Fruit fly (Drosophila melanogaster) whole organism, adult: Measurements from ENCODE around the gene Bx.
A peak's percentile ranks its signal among the peaks of the same experiment; 100 is the strongest.

Experiments
- CG11617 ChIP-seq: fragments of 200-800 bp; sonication (Bioruptor generic); optimal IDR thresholded peaks from 2 replicates; lab custom pipeline; 2017; ENCODE audit warnings: mild to moderate bottlenecking, missing biosample characterization, missing genetic modification reagents, missing genetic modification characterization
- CG12768 ChIP-seq: fragments of 200-800 bp; sonication (Bioruptor generic); optimal IDR thresholded peaks from 2 replicates; lab custom pipeline; 2017; ENCODE audit warnings: missing biosample characterization, missing genetic modification characterization, mild to moderate bottlenecking, moderate library complexity, missing genetic modification reagents
- CG14711 ChIP-seq: fragments of 200-800 bp; sonication (Bioruptor generic); optimal IDR thresholded peaks from 2 replicates; lab custom pipeline; 2018; ENCODE audit warnings: missing biosample characterization, mild to moderate bottlenecking, missing genetic modification characterization, moderate library complexity
- CG1620 ChIP-seq: fragments of 200-800 bp; sonication (Bioruptor generic); optimal IDR thresholded peaks from 2 replicates; lab custom pipeline; 2016; ENCODE audit warnings: missing biosample characterization, missing genetic modification characterization
- CG33017 ChIP-seq: fragments of 200-800 bp; sonication (Bioruptor generic); optimal IDR thresholded peaks from 2 replicates; lab custom pipeline; 2018; ENCODE audit warnings: missing biosample characterization, mild to moderate bottlenecking, missing genetic modification characterization, moderate library complexity
- CG5204 ChIP-seq: fragments of 200-800 bp; sonication (Bioruptor generic); optimal IDR thresholded peaks from 2 replicates; lab custom pipeline; 2016; ENCODE audit warnings: missing biosample characterization, missing genetic modification characterization
- CG7045 ChIP-seq: fragments of 200-800 bp; sonication (Bioruptor generic); optimal IDR thresholded peaks from 2 replicates; lab custom pipeline; 2017; ENCODE audit warnings: missing biosample characterization, mild to moderate bottlenecking, missing genetic modification characterization
- CG7101 ChIP-seq: fragments of 200-800 bp; sonication (Bioruptor generic); optimal IDR thresholded peaks from 2 replicates; lab custom pipeline; 2018; ENCODE audit warnings: missing biosample characterization, mild to moderate bottlenecking, missing genetic modification characterization, moderate library complexity
- Clk ChIP-seq: fragments of 200-800 bp; sonication (Bioruptor generic); optimal IDR thresholded peaks from 2 replicates; lab custom pipeline; 2017; ENCODE audit warnings: missing biosample characterization, missing genetic modification characterization
- Crg-1 ChIP-seq: fragments of 200-800 bp; sonication (Bioruptor generic); optimal IDR thresholded peaks from 2 replicates; lab custom pipeline; 2016; ENCODE audit warnings: missing biosample characterization, missing genetic modification characterization
- Hr96 ChIP-seq: fragments of 200-800 bp; sonication (Bioruptor generic); optimal IDR thresholded peaks from 2 replicates; lab custom pipeline; 2016; ENCODE audit warnings: missing biosample characterization, missing genetic modification characterization
- Mnt ChIP-seq: fragments of 200-800 bp; sonication (Bioruptor generic); optimal IDR thresholded peaks from 2 replicates; lab custom pipeline; 2016; ENCODE audit warnings: missing biosample characterization, mild to moderate bottlenecking, missing genetic modification characterization
- bab1 ChIP-seq: fragments of 200-800 bp; sonication (Bioruptor generic); optimal IDR thresholded peaks from 3 replicates; lab custom pipeline; 2019; ENCODE audit warnings: missing biosample characterization, mild to moderate bottlenecking, missing genetic modification characterization, moderate library complexity
- cic ChIP-seq: fragments of 200-800 bp; sonication (Bioruptor generic); optimal IDR thresholded peaks from 2 replicates; lab custom pipeline; 2017; ENCODE audit warnings: missing biosample characterization, mild to moderate bottlenecking, missing genetic modification characterization, moderate library complexity
- cnc ChIP-seq, 2 experiments: fragments of >200 bp; optimal IDR thresholded peaks; 2 replicates each; lab custom pipeline; 2017
- kay ChIP-seq: fragments of 200-800 bp; sonication (Bioruptor generic); peaks from one replicate; lab custom pipeline; 2016; ENCODE audit warnings: missing biosample characterization, missing genetic modification characterization, borderline replicate concordance
- ovo ChIP-seq: fragments of 200-800 bp; sonication (Bioruptor generic); optimal IDR thresholded peaks from 2 replicates; lab custom pipeline; 2016; ENCODE audit warnings: missing biosample characterization, missing genetic modification characterization
- pad ChIP-seq: fragments of 200-800 bp; sonication (Bioruptor generic); optimal IDR thresholded peaks from 3 replicates; lab custom pipeline; 2017; ENCODE audit warnings: missing biosample characterization, missing genetic modification characterization, mild to moderate bottlenecking, moderate library complexity, missing genetic modification reagents
- tj ChIP-seq: fragments of 200-800 bp; sonication (Bioruptor generic); optimal IDR thresholded peaks from 3 replicates; lab custom pipeline; 2017; ENCODE audit warnings: missing biosample characterization, mild to moderate bottlenecking, missing genetic modification characterization, moderate library complexity
- toe ChIP-seq: fragments of 200-800 bp; sonication (Bioruptor generic); optimal IDR thresholded peaks from 2 replicates; lab custom pipeline; 2016; ENCODE audit warnings: missing biosample characterization, missing genetic modification characterization

Gene Bx

DNA sequence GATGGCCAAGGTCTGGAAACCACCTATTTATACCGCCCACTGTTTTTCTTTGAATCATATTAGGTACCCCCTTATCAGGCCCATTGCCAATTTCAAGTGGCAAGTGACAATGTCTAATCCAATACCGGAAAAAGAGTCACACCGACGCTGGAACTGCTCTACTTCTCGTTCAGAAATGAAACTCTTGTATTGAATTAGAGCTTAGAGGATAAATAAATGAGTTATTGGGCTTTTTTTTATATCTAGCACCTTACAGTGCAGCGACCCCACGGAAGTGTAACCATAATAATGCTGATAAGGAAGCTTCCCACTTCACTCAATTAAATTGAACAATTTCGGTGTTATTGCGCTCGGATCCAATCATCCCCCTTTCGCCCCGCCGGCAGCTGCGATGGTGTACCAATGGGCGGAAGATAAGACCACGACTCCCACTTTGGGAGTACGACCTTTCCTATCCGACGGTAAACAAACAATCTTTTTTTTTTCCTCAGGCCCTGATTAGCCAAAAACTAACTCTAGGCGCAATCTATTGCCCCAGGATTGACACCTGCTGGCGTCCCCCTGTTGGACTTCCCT is 21.0 kb upstream of the Bx start, which contains the start of gene CG15043:
TSS of gene CG15043 (minus strand) at position 4 of the 576 bp plus-strand sequence.
- no peak for TF ChIP-seq Mnt
- peak; percentile 58 for TF ChIP-seq CG7101 (tag; lab: Kevin White, UChicago)
- no peak for TF ChIP-seq Hr96 (GFP tag; lab: Kevin White, UChicago)
- TF ChIP-seq pad, result peak; percentile 28
- no peak for TF ChIP-seq CG7045 (GFP tag; lab: Kevin White, UChicago)
- no peak for TF ChIP-seq CG1620
- TF ChIP-seq Clk (GFP tag; lab: Kevin White, UChicago), result no peak
- TF ChIP-seq bab1 (GFP tag; lab: Kevin White, UChicago), result no peak
- TF ChIP-seq CG11617 (GFP tag; lab: Kevin White, UChicago), result no peak
- peak; percentile 48 for TF ChIP-seq CG14711 (tag; lab: Kevin White, UChicago)
- no peak for TF ChIP-seq ovo (GFP tag; lab: Kevin White, UChicago)

- TF ChIP-seq Mnt, result peak; percentile 25
- no peak for TF ChIP-seq CG1620
- TF ChIP-seq tj (GFP tag; lab: Kevin White, UChicago), result peak; percentile 83
- TF ChIP-seq CG14711 (tag; lab: Kevin White, UChicago), result no peak
- TF ChIP-seq bab1 (GFP tag; lab: Kevin White, UChicago), result peak; percentile 6
Measured at dm6 chrX:18499679-18500187, 15.5 kb upstream of the Bx start, which contains the start of the genes Pgant7 and Xrcc2. Gene Pgant7 (minus strand): TSS chrX:18499986. Gene Xrcc2 (plus strand): TSS chrX:18500127.

DNA sequence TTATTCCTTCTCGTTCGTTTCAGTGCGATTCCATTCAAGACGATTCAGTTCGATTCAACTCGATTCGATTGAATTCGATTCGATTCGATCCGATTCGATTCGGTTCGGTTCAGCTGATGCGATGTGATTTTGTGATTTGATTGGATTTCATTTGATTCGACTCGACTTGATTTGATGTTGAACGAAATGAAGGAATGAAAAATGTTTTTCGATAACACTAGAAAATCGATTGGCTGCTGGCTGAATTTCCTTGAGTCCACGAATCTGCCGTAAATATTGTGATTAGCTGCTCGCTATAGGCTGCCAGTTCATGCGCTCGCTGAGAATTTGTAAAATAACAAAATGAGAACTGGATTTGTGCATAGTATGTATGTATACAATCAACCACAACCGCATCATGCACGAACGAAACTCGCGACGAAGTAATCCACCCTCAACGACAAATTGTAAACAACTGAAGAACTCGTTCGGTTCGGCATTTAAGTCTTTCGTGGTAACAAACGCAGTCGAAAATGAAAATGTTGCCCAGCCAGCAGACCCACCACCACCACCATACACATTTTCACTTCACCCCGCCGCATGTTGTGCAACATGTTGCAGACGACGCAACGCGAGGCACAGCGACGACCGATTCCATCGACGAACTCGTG is 10.2 kb upstream of the Bx start, which contains the start of gene Wnt5:
TSS of gene Wnt5 (minus strand) at position 458 of the 650 bp plus-strand sequence.
- TF ChIP-seq pad, result peak; percentile 62
- TF ChIP-seq CG5204 (GFP tag; lab: Kevin White, UChicago), result no peak
- no peak for TF ChIP-seq bab1 (GFP tag; lab: Kevin White, UChicago)
- no peak for TF ChIP-seq Crg-1

DNA sequence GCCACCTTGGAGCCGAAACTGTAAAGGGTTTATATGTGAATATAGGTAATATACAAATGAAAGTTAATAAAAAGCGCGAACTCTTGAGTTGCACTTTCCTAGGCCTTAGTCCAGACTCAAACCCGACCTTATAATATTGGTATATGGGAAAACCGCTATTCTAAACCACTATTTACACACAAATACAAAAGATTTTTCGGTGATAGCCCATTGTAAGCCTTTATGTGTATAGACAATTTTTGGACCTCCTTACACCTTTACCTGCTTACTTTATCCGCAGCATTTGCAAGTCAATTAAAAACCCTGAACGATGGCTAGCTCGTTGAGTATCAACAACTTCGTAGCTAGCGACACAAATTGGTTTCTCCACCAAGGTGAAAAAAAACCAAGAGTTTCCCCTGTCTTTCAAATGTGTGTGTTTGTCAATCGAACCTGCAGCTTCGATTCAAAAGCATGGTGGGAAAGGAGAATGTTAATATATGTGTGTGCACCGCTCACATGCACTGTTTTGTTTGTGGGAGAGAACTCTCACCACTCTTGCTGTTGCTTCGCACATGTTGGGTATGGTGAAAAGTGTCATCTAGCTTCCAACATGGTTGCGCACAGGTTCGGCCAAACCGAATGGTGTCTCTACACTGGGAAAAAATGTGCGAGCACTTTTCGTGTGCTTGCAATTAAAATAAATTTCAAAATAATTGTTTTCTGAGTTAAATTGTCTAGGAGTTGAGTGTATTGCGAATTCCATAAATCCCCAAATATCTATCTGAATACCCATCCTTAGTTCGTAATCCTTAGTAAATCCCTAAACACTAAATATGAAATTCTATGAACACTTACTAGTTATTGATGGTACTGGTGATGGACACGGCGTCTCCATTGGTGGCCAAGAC is 8.3 kb upstream of the Bx start:
- TF ChIP-seq CG11617 (GFP tag; lab: Kevin White, UChicago) (peak; percentile 31), CG7045 (GFP tag; lab: Kevin White, UChicago) (no peak), Mnt (no peak), tj (GFP tag; lab: Kevin White, UChicago) (peak; percentile 5), pad (peak; percentile 99), ovo (GFP tag; lab: Kevin White, UChicago) (no peak), Hr96 (GFP tag; lab: Kevin White, UChicago) (peak; percentile 20), CG14711 (tag; lab: Kevin White, UChicago) (peak; percentile 24)

DNA sequence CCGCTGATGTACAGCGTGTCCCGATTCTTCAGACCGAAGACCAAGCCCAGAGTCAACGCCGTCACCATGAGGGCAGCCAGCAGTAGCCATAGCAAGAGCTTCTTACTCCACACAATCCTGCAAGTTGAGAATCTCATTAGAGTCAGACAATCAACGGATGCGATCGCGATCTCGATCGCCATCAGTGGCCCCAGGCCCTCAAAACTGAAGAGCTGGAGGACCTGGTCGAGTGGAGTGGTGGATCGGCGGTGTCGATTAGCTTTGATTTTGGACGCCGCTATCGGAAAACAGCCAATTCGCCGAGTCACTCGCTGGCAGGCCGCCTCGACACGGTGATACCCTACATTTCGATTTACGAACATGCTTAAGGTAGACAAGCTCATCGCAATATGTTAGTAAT is 6.7 kb upstream of the Bx start:
- TF ChIP-seq CG11617 (GFP tag; lab: Kevin White, UChicago), result no peak
- no peak for TF ChIP-seq toe (GFP tag; lab: Kevin White, UChicago)
- no peak for TF ChIP-seq pad
- no peak for TF ChIP-seq CG14711 (tag; lab: Kevin White, UChicago)
- TF ChIP-seq CG5204 (GFP tag; lab: Kevin White, UChicago), result no peak

DNA sequence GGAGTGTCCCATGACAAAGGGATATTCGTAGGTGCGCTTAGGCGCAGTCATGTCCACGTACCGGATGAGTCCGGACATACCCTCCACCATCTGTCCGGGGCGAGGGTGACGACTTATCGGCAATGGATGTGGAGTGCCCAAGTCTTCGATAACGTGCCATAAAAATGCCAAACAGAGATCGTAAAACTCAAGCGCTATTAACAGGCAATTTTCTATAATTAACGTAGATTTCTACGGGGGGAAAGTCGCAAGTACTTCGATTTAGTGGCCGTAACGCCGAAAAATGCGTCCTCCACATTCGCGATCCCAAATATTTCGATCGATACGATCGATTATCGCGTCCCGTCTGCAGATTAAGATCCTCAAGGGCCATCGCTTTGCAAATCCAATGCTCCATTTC is 5.8 kb upstream of the Bx start:
- TF ChIP-seq tj (GFP tag; lab: Kevin White, UChicago) (no peak), pad (no peak), CG11617 (GFP tag; lab: Kevin White, UChicago) (no peak), CG33017 (tag; lab: Kevin White, UChicago) (no peak), CG1620 (no peak), cnc (optimal IDR thresholded peaks at IDR 0.05; lab: Kevin White, UChicago) (no peak), kay (GFP tag; lab: Kevin White, UChicago) (no peak), toe (GFP tag; lab: Kevin White, UChicago) (no peak), CG14711 (tag; lab: Kevin White, UChicago) (no peak), bab1 (GFP tag; lab: Kevin White, UChicago) (no peak), Clk (GFP tag; lab: Kevin White, UChicago) (no peak), Mnt (no peak), CG12768 (GFP tag; lab: Kevin White, UChicago) (no peak), ovo (GFP tag; lab: Kevin White, UChicago) (no peak)

DNA sequence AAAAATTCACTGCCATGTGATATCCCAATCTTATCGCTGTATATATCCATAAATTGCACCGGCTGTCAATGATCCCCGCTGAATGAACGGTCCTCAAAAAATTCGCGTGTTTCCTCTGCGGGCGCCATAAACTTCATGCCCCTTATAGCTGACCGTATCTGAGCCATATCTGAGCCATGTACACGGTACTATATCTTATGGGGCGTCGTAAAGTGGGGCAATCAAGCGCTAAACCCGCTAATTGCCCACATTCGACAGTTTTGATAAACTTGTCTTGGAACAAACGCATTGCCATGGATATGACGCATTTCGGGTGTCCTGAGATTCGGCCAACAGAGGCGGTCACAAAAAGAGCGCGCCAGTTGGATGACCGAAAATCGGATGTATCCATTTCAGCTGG is 4.3 kb upstream of the Bx start:
- TF ChIP-seq CG33017 (tag; lab: Kevin White, UChicago) (no peak), CG7101 (tag; lab: Kevin White, UChicago) (peak; percentile 33), cic (GFP tag; lab: Kevin White, UChicago) (no peak), Clk (GFP tag; lab: Kevin White, UChicago) (no peak), cnc (optimal IDR thresholded peaks at IDR 0.05; lab: Kevin White, UChicago) (no peak), CG7045 (GFP tag; lab: Kevin White, UChicago) (peak; percentile 3), Mnt (no peak), pad (no peak), CG11617 (GFP tag; lab: Kevin White, UChicago) (no peak), Crg-1 (no peak), tj (GFP tag; lab: Kevin White, UChicago) (no peak)
